Fruit fly (Drosophila melanogaster): ENCODE data around the gene CG17343.

dm6 chr2L:19037455-19037854 is 27.3 kb upstream of the CG17343 start:
- TF ChIP-seq psq (optimal IDR thresholded peaks at IDR 0.05) (no peak), Myc (optimal IDR thresholded peaks at IDR 0.05) (no peak)
